Worm (Caenorhabditis elegans) whole organism, young adult: ENCODE measurements around the gene clc-11.

ENCODE experiments used
- ama-1 ChIP-seq, 3 experiments: fragments of 150-350 bp in 1 of 3; sonication (generic microtip) in 2 of 3; optimal IDR thresholded peaks; 2 replicates each; lab custom pipeline; 2014 to 2018; ENCODE audit warnings: missing biosample characterization in 2 of 3, missing genetic modification characterization in 2 of 3, missing genetic modification reagents in 2 of 3
- egl-18 ChIP-seq: fragments of 200-800 bp; sonication (Bioruptor generic); IDR thresholded peaks from 2 replicates; pipeline ENCODE4 v1.3.6; 2022; ENCODE audit warnings: missing genetic modification reagents, missing genetic modification characterization, missing compliant biosample characterization
- nhr-179 ChIP-seq: sonication (generic microtip); optimal IDR thresholded peaks from 2 replicates; lab custom pipeline; 2016; ENCODE audit warnings: mild to moderate bottlenecking, missing genetic modification characterization, missing compliant biosample characterization
- unc-130 ChIP-seq: sonication (generic microtip); optimal IDR thresholded peaks from 2 replicates; lab custom pipeline; 2016; ENCODE audit warnings: missing genetic modification reagents, missing genetic modification characterization, missing compliant biosample characterization

DNA sequence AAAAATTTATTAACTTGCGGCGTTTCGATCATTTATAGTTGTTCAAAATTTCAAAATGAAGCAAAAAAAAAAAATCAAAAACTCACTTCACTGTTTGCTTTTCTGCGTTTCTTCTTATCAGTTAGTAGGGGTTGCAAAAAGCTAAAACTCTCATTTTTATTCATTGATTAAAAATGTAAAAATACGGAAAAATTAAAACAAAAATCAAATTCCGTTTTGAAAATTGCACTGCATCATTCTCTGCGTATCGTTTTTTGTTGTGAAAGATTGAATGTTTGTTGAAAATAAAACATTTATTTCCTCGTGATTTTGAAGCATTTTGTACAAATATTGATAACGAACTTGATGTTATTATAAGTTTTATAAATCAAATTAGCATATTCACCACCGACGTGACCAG, 10.3 kb downstream of the clc-11 start:
- TF ChIP-seq ama-1 (optimal IDR thresholded peaks at IDR 0.05; lab: Kevin White, UChicago) (no peak), ama-1 (GFP tag; optimal IDR thresholded peaks at IDR 0.05; lab: Kevin White, UChicago) (no peak), nhr-179 (tag; lab: Kevin White, UChicago) (no peak), unc-130 (GFP tag; lab: Kevin White, UChicago) (no peak), egl-18 (GFP tag; lab: Robert Waterston, UW) (no peak)
